Fruit fly (Drosophila melanogaster) whole organism, embryonic: ENCODE results near the gene CG43867.

ENCODE experiments used
- Asciz ChIP-seq: fragments of 200-800 bp; sonication (Bioruptor generic); optimal IDR thresholded peaks from 2 replicates; lab custom pipeline; 2017; ENCODE audit warnings: missing biosample characterization, mild to moderate bottlenecking, missing genetic modification characterization, missing genetic modification reagents
- CG1024 ChIP-seq: fragments of 200-800 bp; sonication (Bioruptor generic); IDR thresholded peaks from 2 replicates; pipeline ENCODE4 v1.3.6; 2022; ENCODE audit warnings: missing biosample characterization, missing genetic modification characterization
- CG10979 ChIP-seq: fragments of 200-800 bp; sonication (Bioruptor generic); optimal IDR thresholded peaks from 2 replicates; lab custom pipeline; 2018; ENCODE audit warnings: missing biosample characterization, mild to moderate bottlenecking, missing genetic modification characterization, moderate library complexity
- CG11398 ChIP-seq: fragments of 200-800 bp; sonication (Bioruptor generic); optimal IDR thresholded peaks from 2 replicates; lab custom pipeline; 2016; ENCODE audit warnings: missing biosample characterization, missing genetic modification characterization
- CG11560 ChIP-seq: fragments of 200-800 bp; sonication (Bioruptor generic); IDR thresholded peaks from 3 replicates; pipeline ENCODE4 v1.3.6; 2022; ENCODE audit warnings: missing biosample characterization, missing genetic modification characterization
- CG11695 ChIP-seq: fragments of 200-800 bp; sonication (Bioruptor generic); IDR thresholded peaks from 3 replicates; pipeline ENCODE4 v1.3.6; 2022; ENCODE audit warnings: missing biosample characterization, missing genetic modification characterization
- CG11723 ChIP-seq: fragments of 200-800 bp; sonication (Bioruptor generic); optimal IDR thresholded peaks from 2 replicates; lab custom pipeline; 2017; ENCODE audit warnings: missing biosample characterization, mild to moderate bottlenecking, missing genetic modification characterization
- CG12236 ChIP-seq: fragments of 200-800 bp; sonication (Bioruptor generic); optimal IDR thresholded peaks from 2 replicates; lab custom pipeline; 2016; ENCODE audit warnings: missing biosample characterization, missing genetic modification characterization
- CG12659 ChIP-seq: fragments of 200-800 bp; sonication (Bioruptor generic); optimal IDR thresholded peaks from 3 replicates; lab custom pipeline; 2017; ENCODE audit warnings: mild to moderate bottlenecking, missing biosample characterization, missing genetic modification reagents, missing genetic modification characterization
- CG12942 ChIP-seq: fragments of 200-800 bp; sonication (Bioruptor generic); optimal IDR thresholded peaks from 3 replicates; lab custom pipeline; 2016; ENCODE audit warnings: missing biosample characterization, missing genetic modification characterization
- CG34376 ChIP-seq: fragments of 200-800 bp; sonication (Bioruptor generic); optimal IDR thresholded peaks from 2 replicates; lab custom pipeline; 2018; ENCODE audit warnings: missing biosample characterization, mild to moderate bottlenecking, missing genetic modification characterization
- CG4360 ChIP-seq: fragments of 200-800 bp; sonication (Bioruptor generic); IDR thresholded peaks from 2 replicates; pipeline ENCODE4 v1.3.6; 2022; ENCODE audit warnings: missing biosample characterization, missing genetic modification characterization
- CG5953 ChIP-seq: fragments of 200-800 bp; sonication (Bioruptor generic); IDR thresholded peaks from 2 replicates; pipeline ENCODE4 v1.3.6; 2022; ENCODE audit warnings: missing biosample characterization, missing genetic modification characterization
- CG6683 ChIP-seq: fragments of 200-800 bp; sonication (Bioruptor generic); optimal IDR thresholded peaks from 2 replicates; lab custom pipeline; 2017; ENCODE audit warnings: missing biosample characterization, mild to moderate bottlenecking, missing genetic modification characterization, missing genetic modification reagents
- Camta ChIP-seq: fragments of 200-800 bp; sonication (Bioruptor generic); optimal IDR thresholded peaks from 2 replicates; lab custom pipeline; 2016; ENCODE audit warnings: missing biosample characterization, missing genetic modification characterization
- Fer3 ChIP-seq: fragments of 200-800 bp; sonication (Bioruptor generic); optimal IDR thresholded peaks from 2 replicates; lab custom pipeline; 2018; ENCODE audit warnings: missing biosample characterization, mild to moderate bottlenecking, missing genetic modification characterization, moderate library complexity
- Gsc ChIP-seq: fragments of 200-800 bp; sonication (Bioruptor generic); IDR thresholded peaks from 2 replicates; pipeline ENCODE4 v1.3.6; 2022; ENCODE audit warnings: missing biosample characterization, missing genetic modification characterization
- Hr51 ChIP-seq, 2 experiments: fragments of 200-800 bp; sonication (Bioruptor generic); optimal IDR thresholded peaks; 2 replicates in 1 of 2; 3 replicates in 1 of 2; lab custom pipeline; 2016 to 2018; ENCODE audit warnings: missing biosample characterization in 2 of 2, missing genetic modification characterization in 2 of 2, mild to moderate bottlenecking in 1 of 2, moderate library complexity in 1 of 2
- Med ChIP-seq: fragments of 200-800 bp; sonication (Bioruptor generic); peaks from one replicate; lab custom pipeline; 2016; ENCODE audit warnings: missing biosample characterization, missing genetic modification characterization, mild to moderate bottlenecking, inconsistent platforms, moderate library complexity
- Rfx ChIP-seq: fragments of 200-800 bp; sonication (Bioruptor generic); IDR thresholded peaks from 2 replicates; pipeline ENCODE4 v1.3.6; 2022; ENCODE audit warnings: missing biosample characterization, missing genetic modification characterization
- Scr ChIP-seq: fragments of 200-800 bp; sonication (Bioruptor generic); IDR thresholded peaks from 2 replicates; pipeline ENCODE4 v1.3.6; 2022; ENCODE audit warnings: missing biosample characterization, missing genetic modification characterization; ENCODE audit not compliant: partially characterized antibody
- Stat92E ChIP-seq, 3 experiments: fragments of >200 bp in 2 of 3; fragments of 200-800 bp in 1 of 3; sonication (Bioruptor generic) in 1 of 3; optimal IDR thresholded peaks; 2 replicates each; lab custom pipeline; 2017 to 2019; ENCODE audit warnings: missing biosample characterization in 3 of 3, missing genetic modification characterization in 3 of 3, mild to moderate bottlenecking in 1 of 3, moderate library complexity in 1 of 3
- Taf1 ChIP-seq: fragments of 200-800 bp; sonication (Bioruptor generic); IDR thresholded peaks from 2 replicates; pipeline ENCODE4 v1.3.6; 2022; ENCODE audit warnings: missing biosample characterization, missing genetic modification characterization
- Vsx1 ChIP-seq: fragments of 200-800 bp; sonication (Bioruptor generic); optimal IDR thresholded peaks from 2 replicates; lab custom pipeline; 2017; ENCODE audit warnings: missing biosample characterization, mild to moderate bottlenecking, missing genetic modification characterization, missing genetic modification reagents
- bowl ChIP-seq: fragments of 200-800 bp; sonication (Bioruptor generic); IDR thresholded peaks from 2 replicates; pipeline ENCODE4 v1.3.6; 2022; ENCODE audit warnings: missing biosample characterization, missing genetic modification characterization
- dmrt11E ChIP-seq: fragments of 200-800 bp; sonication (Bioruptor generic); optimal IDR thresholded peaks from 3 replicates; lab custom pipeline; 2018; ENCODE audit warnings: missing biosample characterization, mild to moderate bottlenecking, missing genetic modification characterization, moderate library complexity
- dpn ChIP-seq, 2 experiments: fragments of 200-800 bp; sonication (Bioruptor generic); optimal IDR thresholded peaks; 3 replicates each; lab custom pipeline; 2016; ENCODE audit warnings: missing biosample characterization in 2 of 2, missing genetic modification characterization in 2 of 2
- fd64A ChIP-seq: fragments of 200-800 bp; sonication (Bioruptor generic); optimal IDR thresholded peaks from 3 replicates; lab custom pipeline; 2018; ENCODE audit warnings: missing biosample characterization, mild to moderate bottlenecking, missing genetic modification characterization
- gfzf ChIP-seq: fragments of 200-800 bp; sonication (Bioruptor generic); optimal IDR thresholded peaks from 2 replicates; lab custom pipeline; 2016; ENCODE audit warnings: missing biosample characterization, mild to moderate bottlenecking, missing genetic modification characterization, moderate library complexity
- gro ChIP-seq: fragments of 200-800 bp; sonication (Bioruptor generic); optimal IDR thresholded peaks from 2 replicates; lab custom pipeline; 2016; ENCODE audit warnings: missing biosample characterization, missing genetic modification characterization
- gsb ChIP-seq: fragments of 200-800 bp; sonication (Bioruptor generic); IDR thresholded peaks from 2 replicates; pipeline ENCODE4 v1.3.6; 2022; ENCODE audit warnings: missing biosample characterization, missing genetic modification characterization
- lbe ChIP-seq: fragments of 200-800 bp; sonication (Bioruptor generic); optimal IDR thresholded peaks from 2 replicates; lab custom pipeline; 2016; ENCODE audit warnings: missing biosample characterization, mild to moderate bottlenecking, missing genetic modification characterization
- mld ChIP-seq: fragments of 200-800 bp; sonication (Bioruptor generic); IDR thresholded peaks from 3 replicates; pipeline ENCODE4 v1.3.6; 2022; ENCODE audit warnings: missing biosample characterization, missing genetic modification characterization; ENCODE audit not compliant: partially characterized antibody
- sens ChIP-seq: fragments of 200-800 bp; sonication (Bioruptor generic); peaks from one replicate; lab custom pipeline; 2016; ENCODE audit warnings: missing biosample characterization, missing genetic modification characterization
- sens-2 ChIP-seq: fragments of 200-800 bp; sonication (Bioruptor generic); IDR thresholded peaks from 2 replicates; pipeline ENCODE4 v1.3.6; 2022; ENCODE audit warnings: missing biosample characterization, missing genetic modification characterization
- twi ChIP-seq: fragments of 200-800 bp; optimal IDR thresholded peaks from 2 replicates; lab custom pipeline; 2019; ENCODE audit warnings: missing biosample characterization, mild to moderate bottlenecking, missing genetic modification characterization, moderate library complexity
- zfh1 ChIP-seq: fragments of 200-800 bp; sonication (Bioruptor generic); IDR thresholded peaks from 3 replicates; pipeline ENCODE4 v1.3.6; 2022; ENCODE audit warnings: missing biosample characterization, missing genetic modification characterization

Gene CG43867

DNA sequence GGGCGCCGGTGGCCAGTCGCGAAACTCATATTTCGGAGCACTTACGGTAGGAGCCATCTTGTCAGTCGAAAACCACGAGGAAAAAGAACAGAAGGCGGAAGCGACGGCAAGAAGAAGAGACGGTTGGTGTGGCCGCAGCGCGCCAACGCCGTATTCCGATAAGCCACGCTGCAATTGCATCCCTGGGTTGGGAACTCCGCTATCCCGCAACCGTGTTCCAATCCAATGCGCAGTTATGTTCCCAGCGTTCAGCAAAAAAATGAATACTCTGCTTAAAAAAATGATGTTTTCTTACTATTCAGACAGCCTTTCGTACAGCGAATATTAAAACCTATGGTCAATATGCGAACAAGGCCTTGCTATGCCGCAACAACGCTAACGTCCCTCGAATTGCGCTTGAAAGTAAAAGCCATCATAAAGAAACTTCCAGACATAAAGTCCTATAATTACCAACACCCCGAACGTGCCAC is 162.7 kb downstream of the CG43867 start, which contains the start of gene RpL22 (continued):
- TF ChIP-seq zfh1 (GFP tag; lab: Robert Waterston, UW), result peak; percentile 89
- peak; percentile 86 for TF ChIP-seq CG6683 (GFP tag; lab: Kevin White, UChicago)
- TF ChIP-seq Camta (GFP tag; lab: Kevin White, UChicago), result peak; percentile 91
- peak; percentile 90 for TF ChIP-seq gro (GFP tag; lab: Kevin White, UChicago)
- peak; percentile 62 for TF ChIP-seq gsb
- peak; percentile 82 for TF ChIP-seq CG11560 (tag; lab: Robert Waterston, UW)
- TF ChIP-seq twi (tag; lab: Kevin White, UChicago), result peak; percentile 42
- TF ChIP-seq CG1024 (GFP tag; lab: Robert Waterston, UW), result peak; percentile 78
- peak; percentile 96 for TF ChIP-seq CG12659
- peak; percentile 74 for TF ChIP-seq dmrt11E (tag; lab: Kevin White, UChicago)
- TF ChIP-seq CG11695 (GFP tag; lab: Robert Waterston, UW), result peak; percentile 68
- TF ChIP-seq Stat92E (GFP tag; optimal IDR thresholded peaks at IDR 0.05; lab: Kevin White, UChicago), result peak in 1 of 3 experiments; percentile 46
- TF ChIP-seq CG12942 (GFP tag; lab: Kevin White, UChicago), result peak; percentile 85
- no peak for TF ChIP-seq Scr (GFP tag; lab: Robert Waterston, UW)
- TF ChIP-seq Fer3, result peak; percentile 82
- peak; percentile 94 for TF ChIP-seq Rfx (GFP tag; lab: Robert Waterston, UW)
- TF ChIP-seq sens-2 (GFP tag; lab: Robert Waterston, UW), result peak; percentile 85
- peak; percentile 80 for TF ChIP-seq CG11723 (GFP tag; lab: Kevin White, UChicago)
- peak; percentile 79 for TF ChIP-seq fd64A
- peak; percentile 70 to 93 for TF ChIP-seq dpn (GFP tag; optimal IDR thresholded peaks at IDR 0.05; lab: Kevin White, UChicago)
- TF ChIP-seq Vsx1 (GFP tag; lab: Kevin White, UChicago), result peak; percentile 86
- peak; percentile 95 for TF ChIP-seq CG34376 (GFP tag; lab: Kevin White, UChicago)
- TF ChIP-seq mld, result no peak
- peak; percentile 72 for TF ChIP-seq CG10979 (tag; lab: Kevin White, UChicago)
- peak; percentile 75 for TF ChIP-seq CG5953 (GFP tag; lab: Robert Waterston, UW)
- TF ChIP-seq bowl, result peak; percentile 69; the same call in 1 of the 2 replicates
- TF ChIP-seq gfzf, result peak; percentile 100
- TF ChIP-seq CG12236, result peak; percentile 75
- peak; percentile 46; the same call in 1 of the 2 replicates for TF ChIP-seq Taf1 (GFP tag; lab: Robert Waterston, UW)
- no peak for TF ChIP-seq lbe
- peak; percentile 61 to 89 for TF ChIP-seq Hr51 (GFP tag; optimal IDR thresholded peaks at IDR 0.05; lab: Kevin White, UChicago)
- no peak for TF ChIP-seq Gsc (GFP tag; lab: Robert Waterston, UW)
- peak; percentile 88 for TF ChIP-seq Asciz (GFP tag; lab: Kevin White, UChicago)
- peak; percentile 92 for TF ChIP-seq CG11398 (GFP tag; lab: Kevin White, UChicago)

DNA sequence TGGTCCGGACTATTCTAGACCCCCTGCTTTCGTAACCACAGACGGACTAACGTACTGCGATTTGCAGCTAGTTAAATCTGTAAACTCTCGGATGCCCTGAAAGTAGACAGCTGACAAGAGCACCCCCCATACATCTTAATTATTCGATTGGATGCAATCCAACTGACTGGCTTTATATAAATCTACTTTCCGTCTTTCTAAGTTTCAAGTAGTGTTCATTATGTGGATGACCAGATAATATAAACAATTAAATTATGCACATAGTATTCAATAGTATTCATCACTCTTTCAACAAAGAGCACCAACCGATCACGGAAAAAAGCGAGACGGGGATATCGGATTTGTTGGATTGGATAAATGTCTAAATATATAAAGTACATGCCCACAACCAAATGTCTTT is 165.7 kb downstream of the CG43867 start:
- no peak for TF ChIP-seq CG4360 (GFP tag; lab: Robert Waterston, UW)
- peak; percentile 63 for TF ChIP-seq sens
- peak; percentile 71 for TF ChIP-seq Med (GFP tag; lab: Kevin White, UChicago)
- TF ChIP-seq, all 482 proteins: peak for 2
